Worm (Caenorhabditis elegans): ENCODE data around the gene gmeb-3.

ce11 chrIII:3759312-3759711 is 9.0 kb upstream of the gmeb-3 start, which contains the start of gene arcp-1:
- no peak for TF ChIP-seq tra-4 (tag; optimal IDR thresholded peaks at IDR 0.05)
- no peak for TF ChIP-seq ceh-36 (tag; optimal IDR thresholded peaks at IDR 0.05)
- TF ChIP-seq ets-7 (tag; optimal IDR thresholded peaks at IDR 0.05), result no peak
